Worm (Caenorhabditis elegans): Measurements from ENCODE around the gene fndc-1.

fndc-1 gene

DNA sequence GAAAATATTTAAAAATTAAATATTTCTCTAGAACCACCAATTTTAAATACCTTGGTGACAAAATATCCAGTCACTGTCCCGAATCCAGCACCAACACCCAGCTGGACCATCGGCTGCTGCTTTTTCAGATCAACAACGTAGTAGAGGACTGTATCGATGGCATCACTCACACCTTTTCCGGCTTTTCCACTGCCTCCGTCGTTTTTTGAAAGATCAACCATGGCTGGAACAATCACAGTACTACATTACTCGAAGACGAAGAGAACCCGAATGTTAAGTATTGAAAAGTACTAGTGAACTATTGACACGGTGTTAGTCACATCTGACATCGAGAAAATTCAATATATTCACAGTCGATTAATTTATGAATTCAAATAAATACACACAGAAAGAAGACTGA, at the start of gene fndc-1:
fndc-1 (minus strand) TSS at position 227 of the 400 bp plus-strand sequence.
- TF ChIP-seq flt-1 (GFP tag; IDR thresholded peaks at IDR 0.05) (no peak), med-1 (GFP tag; optimal IDR thresholded peaks at IDR 0.05; ENCODE audit: insufficient read depth) (no peak), klf-2 (GFP tag; conservative IDR thresholded peaks at IDR 0.05) (no peak), ref-1 (GFP tag; conservative IDR thresholded peaks at IDR 0.05) (no peak), T22C8.4 (GFP tag; IDR thresholded peaks at IDR 0.05) (no peak), tab-1 (GFP tag; IDR thresholded peaks at IDR 0.05) (no peak), cog-1 (tag; optimal IDR thresholded peaks at IDR 0.05) (no peak), ztf-29 (GFP tag; IDR thresholded peaks at IDR 0.05) (no peak), ztf-23 (GFP tag; IDR thresholded peaks at IDR 0.05) (no peak)

DNA sequence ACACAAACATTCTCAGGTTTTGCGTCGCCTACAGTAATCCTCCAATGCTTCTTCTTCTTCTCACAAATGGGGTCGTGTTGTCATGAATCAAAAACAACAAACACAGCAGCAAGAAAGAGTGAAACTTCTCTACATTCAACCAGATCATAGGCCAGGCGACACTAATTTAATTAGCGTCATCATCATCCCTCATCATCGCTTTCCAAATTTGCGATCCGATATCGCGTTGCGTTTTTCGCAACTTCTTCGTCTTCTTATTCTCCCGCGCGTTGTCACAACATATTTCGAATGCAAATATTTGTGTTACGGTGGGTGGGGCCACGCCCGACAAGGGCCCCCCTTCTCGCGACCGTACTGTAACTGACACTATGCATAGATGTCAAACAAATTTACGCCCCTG, 49.3 kb upstream of the fndc-1 start:
- TF ChIP-seq cog-1 (tag; optimal IDR thresholded peaks at IDR 0.05) (no peak), flt-1 (GFP tag; IDR thresholded peaks at IDR 0.05) (no peak), ztf-23 (GFP tag; IDR thresholded peaks at IDR 0.05) (no peak), T22C8.4 (GFP tag; IDR thresholded peaks at IDR 0.05) (no peak), ref-1 (GFP tag; conservative IDR thresholded peaks at IDR 0.05) (no peak), klf-2 (GFP tag; conservative IDR thresholded peaks at IDR 0.05) (no peak), tab-1 (GFP tag; IDR thresholded peaks at IDR 0.05) (no peak), med-1 (GFP tag; optimal IDR thresholded peaks at IDR 0.05; ENCODE audit: insufficient read depth) (no peak), ztf-29 (GFP tag; IDR thresholded peaks at IDR 0.05) (no peak)

DNA sequence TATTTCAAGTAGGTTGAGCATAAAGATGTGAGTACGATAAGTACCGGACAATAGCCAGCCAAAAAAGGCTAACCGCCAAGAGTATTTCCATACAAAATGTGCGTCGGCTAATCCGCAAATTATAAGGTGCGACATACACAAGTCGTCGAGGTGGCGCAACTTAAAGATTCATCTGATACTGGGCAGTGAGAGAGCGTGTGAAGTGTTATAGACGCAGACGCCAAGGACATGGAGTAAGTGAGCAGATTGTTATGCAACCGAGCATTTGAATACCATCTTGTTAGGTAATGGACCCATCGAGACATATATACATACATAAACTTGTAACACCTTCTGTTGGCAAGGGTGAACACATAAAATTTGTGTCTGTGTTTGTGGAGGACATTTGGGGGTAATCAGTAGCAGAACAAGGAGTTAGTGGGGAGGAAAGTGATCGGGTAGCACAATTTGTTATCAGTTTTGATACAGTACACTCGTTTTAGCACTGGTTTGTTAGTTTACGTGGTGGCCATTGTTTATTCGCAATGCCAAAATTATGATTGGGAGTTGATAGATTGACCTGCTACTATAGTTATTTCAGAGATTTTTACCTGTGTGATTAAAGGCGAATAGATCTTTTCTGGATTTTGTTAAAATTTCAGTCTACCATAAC, 48.3 kb upstream of the fndc-1 start:
- TF ChIP-seq ztf-29 (GFP tag; IDR thresholded peaks at IDR 0.05) (no peak), T22C8.4 (GFP tag; IDR thresholded peaks at IDR 0.05) (no peak), ref-1 (GFP tag; conservative IDR thresholded peaks at IDR 0.05) (no peak), klf-2 (GFP tag; conservative IDR thresholded peaks at IDR 0.05) (no peak), tab-1 (GFP tag; IDR thresholded peaks at IDR 0.05) (no peak), cog-1 (tag; optimal IDR thresholded peaks at IDR 0.05) (no peak), med-1 (GFP tag; optimal IDR thresholded peaks at IDR 0.05; ENCODE audit: insufficient read depth) (no peak), ztf-23 (GFP tag; IDR thresholded peaks at IDR 0.05) (no peak), flt-1 (GFP tag; IDR thresholded peaks at IDR 0.05) (no peak)

DNA sequence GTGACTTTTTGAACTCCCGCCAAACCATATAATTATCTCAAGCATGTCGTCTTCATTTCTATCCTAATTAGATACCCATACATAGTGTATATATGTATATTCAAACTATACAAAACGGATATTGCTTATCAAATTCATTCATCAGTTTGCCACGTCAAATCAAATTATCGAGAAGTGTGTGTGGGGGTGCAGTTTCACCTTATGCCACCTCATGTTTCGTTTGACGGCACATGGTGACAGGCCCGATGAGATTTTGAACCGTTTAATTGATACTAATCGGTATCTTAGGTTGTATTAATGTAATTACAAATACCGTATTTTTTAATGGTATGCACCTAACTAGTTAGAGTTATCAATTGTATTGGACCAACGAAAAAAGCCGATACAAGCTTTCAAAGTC, 47.6 kb upstream of the fndc-1 start:
- TF ChIP-seq T22C8.4 (GFP tag; IDR thresholded peaks at IDR 0.05) (no peak), ref-1 (GFP tag; conservative IDR thresholded peaks at IDR 0.05) (no peak), flt-1 (GFP tag; IDR thresholded peaks at IDR 0.05) (no peak), cog-1 (tag; optimal IDR thresholded peaks at IDR 0.05) (no peak), tab-1 (GFP tag; IDR thresholded peaks at IDR 0.05) (no peak)

DNA sequence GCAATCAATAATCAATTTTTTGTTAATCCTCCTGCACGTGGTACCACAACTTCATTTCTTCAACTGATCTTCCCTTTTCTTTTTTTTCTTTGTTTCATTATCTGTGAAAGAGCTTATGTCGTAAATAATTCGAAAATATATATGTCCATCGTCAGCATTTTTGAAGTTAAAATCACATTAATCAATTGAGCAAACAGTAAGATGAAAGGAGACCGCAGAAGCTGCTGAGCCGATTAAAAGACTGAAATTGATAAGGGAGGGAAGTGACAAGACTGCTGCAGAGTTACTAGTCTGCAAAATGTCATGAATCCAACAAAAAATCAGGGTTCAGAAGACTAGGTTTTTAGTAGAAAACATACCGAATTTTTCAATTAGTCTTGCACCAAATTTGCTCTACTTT, 46.7 kb upstream of the fndc-1 start:
- TF ChIP-seq ztf-29 (GFP tag; IDR thresholded peaks at IDR 0.05) (no peak), cog-1 (tag; optimal IDR thresholded peaks at IDR 0.05) (no peak), med-1 (GFP tag; optimal IDR thresholded peaks at IDR 0.05; ENCODE audit: insufficient read depth) (no peak), ref-1 (GFP tag; conservative IDR thresholded peaks at IDR 0.05) (no peak), klf-2 (GFP tag; conservative IDR thresholded peaks at IDR 0.05) (no peak), tab-1 (GFP tag; IDR thresholded peaks at IDR 0.05) (no peak), ztf-23 (GFP tag; IDR thresholded peaks at IDR 0.05) (no peak), flt-1 (GFP tag; IDR thresholded peaks at IDR 0.05) (no peak), T22C8.4 (GFP tag; IDR thresholded peaks at IDR 0.05) (no peak)

DNA sequence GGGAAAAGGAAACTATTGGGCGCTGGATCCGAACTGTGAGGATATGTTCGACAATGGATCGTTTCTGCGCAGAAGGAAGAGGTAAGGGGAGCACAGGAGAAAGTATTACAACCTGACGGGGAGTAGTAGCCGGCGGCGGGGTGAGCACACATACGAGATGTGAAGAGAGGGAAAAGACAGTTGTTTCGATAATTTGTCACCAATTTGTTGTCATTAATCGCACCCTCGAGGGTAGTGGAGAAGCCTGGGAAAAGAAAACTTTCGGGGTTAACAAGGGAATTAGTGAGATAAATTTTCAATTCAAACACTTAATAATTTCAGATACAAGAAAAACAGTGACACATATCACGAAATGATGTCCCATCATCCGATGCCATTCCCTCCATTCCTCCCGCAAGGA, 45.9 kb upstream of the fndc-1 start:
- no peak for TF ChIP-seq tab-1 (GFP tag; IDR thresholded peaks at IDR 0.05)
- no peak for TF ChIP-seq flt-1 (GFP tag; IDR thresholded peaks at IDR 0.05)
- TF ChIP-seq ztf-23 (GFP tag; IDR thresholded peaks at IDR 0.05): no peak
- no peak for TF ChIP-seq cog-1 (tag; optimal IDR thresholded peaks at IDR 0.05)
- no peak for TF ChIP-seq klf-2 (GFP tag; conservative IDR thresholded peaks at IDR 0.05)
- no peak for TF ChIP-seq med-1 (GFP tag; optimal IDR thresholded peaks at IDR 0.05; ENCODE audit: insufficient read depth)
- TF ChIP-seq ztf-29 (GFP tag; IDR thresholded peaks at IDR 0.05): no peak
- TF ChIP-seq T22C8.4 (GFP tag; IDR thresholded peaks at IDR 0.05): no peak

DNA sequence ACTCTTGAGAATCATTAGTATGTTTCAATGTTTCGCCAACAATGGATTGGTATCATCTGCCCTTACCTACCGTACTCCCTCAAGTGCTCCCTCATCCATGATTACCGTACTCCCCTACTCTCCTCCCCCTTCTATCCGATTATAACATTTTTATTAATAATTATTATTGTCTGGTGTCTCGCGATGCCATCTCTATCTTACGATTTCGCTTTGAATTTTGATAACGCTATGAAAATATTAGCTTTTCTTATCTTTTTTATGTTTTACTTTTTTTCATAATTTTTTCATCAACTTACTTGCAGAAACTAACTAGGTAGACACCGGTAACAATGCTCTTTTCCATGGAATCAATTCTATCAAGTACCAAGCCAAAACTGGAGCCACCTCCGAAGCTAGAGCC, 44.5 kb upstream of the fndc-1 start, which contains the start of gene unc-130:
unc-130 (plus strand) TSS at position 301 of the 400 bp plus-strand sequence.
- TF ChIP-seq T22C8.4 (GFP tag; IDR thresholded peaks at IDR 0.05): no peak
- no peak for TF ChIP-seq ref-1 (GFP tag; conservative IDR thresholded peaks at IDR 0.05)
- TF ChIP-seq flt-1 (GFP tag; IDR thresholded peaks at IDR 0.05): no peak
- no peak for TF ChIP-seq med-1 (GFP tag; optimal IDR thresholded peaks at IDR 0.05; ENCODE audit: insufficient read depth)
- no peak for TF ChIP-seq tab-1 (GFP tag; IDR thresholded peaks at IDR 0.05)
- TF ChIP-seq cog-1 (tag; optimal IDR thresholded peaks at IDR 0.05): no peak
- TF ChIP-seq ztf-23 (GFP tag; IDR thresholded peaks at IDR 0.05): no peak
- no peak for TF ChIP-seq ztf-29 (GFP tag; IDR thresholded peaks at IDR 0.05)
- no peak for TF ChIP-seq klf-2 (GFP tag; conservative IDR thresholded peaks at IDR 0.05)

DNA sequence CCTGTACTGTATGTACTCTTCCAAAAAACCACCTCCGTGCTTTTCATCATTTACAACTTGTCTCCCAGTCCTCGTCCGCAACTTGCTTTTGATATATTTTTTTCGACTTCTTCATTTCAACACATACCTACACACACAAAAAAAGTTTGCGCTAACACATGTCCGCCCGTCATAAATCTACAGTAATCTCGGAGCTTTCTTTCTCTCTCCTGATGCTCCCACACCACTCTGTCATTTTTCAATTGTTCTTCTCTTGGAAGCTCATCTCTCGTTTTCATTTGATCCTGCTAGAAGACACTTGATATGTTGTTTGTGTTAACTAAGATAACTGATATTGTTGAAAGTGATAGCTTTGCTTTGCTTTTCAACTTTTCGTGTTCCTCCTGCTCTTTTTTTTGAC, 44.1 kb upstream of the fndc-1 start:
- TF ChIP-seq tab-1 (GFP tag; IDR thresholded peaks at IDR 0.05): no peak
- no peak for TF ChIP-seq ref-1 (GFP tag; conservative IDR thresholded peaks at IDR 0.05)
- no peak for TF ChIP-seq flt-1 (GFP tag; IDR thresholded peaks at IDR 0.05)
- no peak for TF ChIP-seq T22C8.4 (GFP tag; IDR thresholded peaks at IDR 0.05)
- no peak for TF ChIP-seq cog-1 (tag; optimal IDR thresholded peaks at IDR 0.05)
- TF ChIP-seq med-1 (GFP tag; optimal IDR thresholded peaks at IDR 0.05; ENCODE audit: insufficient read depth): no peak
- TF ChIP-seq ztf-29 (GFP tag; IDR thresholded peaks at IDR 0.05): no peak
- no peak for TF ChIP-seq klf-2 (GFP tag; conservative IDR thresholded peaks at IDR 0.05)

DNA sequence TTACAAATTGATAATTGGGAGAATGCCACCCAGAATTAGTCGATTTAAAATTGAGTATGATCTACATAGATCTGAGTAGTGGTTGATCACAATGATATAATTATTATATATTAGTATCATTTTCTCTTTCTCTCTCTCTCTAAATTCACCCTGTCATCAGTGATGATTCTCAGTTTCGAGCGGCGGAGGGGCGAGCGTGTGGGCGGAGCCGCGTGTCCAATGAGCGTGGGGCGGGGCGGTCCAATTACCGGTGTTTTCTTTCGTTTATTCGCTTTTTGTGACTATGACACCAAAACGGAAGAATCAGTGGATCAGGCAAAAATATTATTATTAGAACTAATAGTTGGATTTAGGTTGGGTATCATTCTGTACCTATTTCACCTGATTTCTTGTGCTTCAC, 42.8 kb upstream of the fndc-1 start:
- TF ChIP-seq flt-1 (GFP tag; IDR thresholded peaks at IDR 0.05) (no peak), med-1 (GFP tag; optimal IDR thresholded peaks at IDR 0.05; ENCODE audit: insufficient read depth) (no peak), tab-1 (GFP tag; IDR thresholded peaks at IDR 0.05) (no peak), T22C8.4 (GFP tag; IDR thresholded peaks at IDR 0.05) (no peak), ztf-29 (GFP tag; IDR thresholded peaks at IDR 0.05) (no peak), cog-1 (tag; optimal IDR thresholded peaks at IDR 0.05) (no peak), klf-2 (GFP tag; conservative IDR thresholded peaks at IDR 0.05) (no peak), ref-1 (GFP tag; conservative IDR thresholded peaks at IDR 0.05) (no peak), ztf-23 (GFP tag; IDR thresholded peaks at IDR 0.05) (no peak)

DNA sequence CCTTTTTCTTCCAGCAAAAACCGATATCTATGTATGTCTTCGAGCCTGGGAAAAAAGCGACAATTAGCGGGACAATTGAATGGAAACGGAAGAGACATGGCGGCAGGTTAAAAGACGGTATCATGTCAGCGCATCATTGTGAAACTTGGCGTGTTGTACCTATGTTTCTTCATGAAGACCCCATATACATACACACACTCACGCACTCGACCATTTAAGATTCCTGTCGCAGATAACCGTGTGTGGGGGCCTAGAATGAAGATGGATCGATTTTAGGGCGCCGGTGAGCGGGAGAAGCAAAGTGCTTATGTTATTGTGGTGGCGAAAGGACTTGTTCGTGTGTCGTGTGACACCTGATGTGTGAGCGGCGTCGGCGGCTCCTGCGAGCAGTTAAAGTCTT, 39.8 kb upstream of the fndc-1 start:
- no peak for TF ChIP-seq klf-2 (GFP tag; conservative IDR thresholded peaks at IDR 0.05)
